Fruit fly (Drosophila melanogaster): ENCODE measurements around the gene CG4678.

DNA sequence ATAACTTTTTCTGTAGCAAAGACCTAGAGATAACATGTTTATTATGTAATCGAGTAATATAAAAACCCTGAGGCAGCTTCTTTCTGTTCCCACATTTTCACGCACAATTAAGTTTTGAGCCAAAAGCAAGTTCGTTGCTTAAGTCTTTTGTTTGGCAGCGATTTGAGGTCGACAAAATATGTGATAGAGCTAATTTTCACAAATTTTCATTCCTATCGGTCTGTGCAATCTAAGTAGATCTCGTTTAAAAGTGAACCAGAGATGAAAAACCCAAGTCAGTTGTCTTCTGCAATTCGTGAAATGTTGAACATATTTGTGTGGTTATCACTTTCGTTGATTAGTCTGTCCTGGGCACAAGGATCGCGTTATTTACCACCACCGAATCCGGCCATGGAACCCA is 41.9 kb downstream of the CG4678 start, which contains the start of gene TwdlZ:
- TF ChIP-seq Ets98B (GFP tag; IDR thresholded peaks at IDR 0.05) (no peak), CG8159 (tag; optimal IDR thresholded peaks at IDR 0.05) (no peak), rn (GFP tag; IDR thresholded peaks at IDR 0.05) (no peak), fd96Ca (GFP tag; IDR thresholded peaks at IDR 0.05) (no peak), D1 (tag; optimal IDR thresholded peaks at IDR 0.05) (no peak), gl (tag; optimal IDR thresholded peaks at IDR 0.05) (no peak), CG9948 (tag; optimal IDR thresholded peaks at IDR 0.05) (no peak), CG8301 (tag; optimal IDR thresholded peaks at IDR 0.05) (no peak), CG17806 (tag; optimal IDR thresholded peaks at IDR 0.05) (no peak), EcR (GFP tag; optimal IDR thresholded peaks at IDR 0.05) (no peak), CG12605 (GFP tag; IDR thresholded peaks at IDR 0.05) (no peak), CG15710 (tag; optimal IDR thresholded peaks at IDR 0.05) (no peak), Pif1B (GFP tag; optimal IDR thresholded peaks at IDR 0.05) (no peak)
